Worm (Caenorhabditis elegans) whole organism, L3 larva: ENCODE data around the gene C06H5.8.

ENCODE experiments used
- elt-1 ChIP-seq: fragments of 150-350 bp; optimal IDR thresholded peaks from 2 replicates; lab custom pipeline; 2014; ENCODE audit warnings: missing biosample characterization, missing genetic modification characterization
- elt-2 ChIP-seq: sonication (generic microtip); optimal IDR thresholded peaks from 2 replicates; lab custom pipeline; 2016; ENCODE audit warnings: missing genetic modification reagents, mild to moderate bottlenecking, missing genetic modification characterization, missing compliant biosample characterization
- jun-1 ChIP-seq: fragments of 150-350 bp; optimal IDR thresholded peaks from 2 replicates; lab custom pipeline; 2014; ENCODE audit warnings: missing biosample characterization, missing genetic modification reagents, missing genetic modification characterization
- pqm-1 ChIP-seq: fragments of 150-350 bp; optimal IDR thresholded peaks from 2 replicates; lab custom pipeline; 2017; ENCODE audit warnings: missing biosample characterization, missing genetic modification characterization, inconsistent platforms

DNA sequence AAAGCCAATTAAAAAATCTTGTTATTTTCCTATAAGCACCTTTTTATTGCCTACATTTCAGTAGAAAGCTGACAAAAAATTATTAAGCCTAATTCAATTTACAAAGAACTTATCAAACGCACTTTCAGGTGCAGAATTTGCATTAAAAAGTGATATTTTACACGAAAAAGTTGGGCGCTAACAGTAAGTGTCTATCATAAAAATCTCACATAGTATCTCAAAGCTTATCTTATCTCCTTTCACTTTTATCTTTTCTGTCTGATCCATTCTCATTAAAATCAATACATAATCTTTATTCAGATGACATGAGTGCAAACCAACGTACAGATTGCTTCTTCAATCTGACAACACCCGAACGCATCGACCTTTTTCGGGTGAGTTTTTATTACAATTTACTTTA, 8.8 kb upstream of the C06H5.8 start, which contains the start of gene dcar-1:
- TF ChIP-seq elt-1 (no peak), pqm-1 (no peak), elt-2 (tag; lab: Kevin White, UChicago) (no peak), jun-1 (tag; lab: Kevin White, UChicago) (no peak)
